Fruit fly (Drosophila melanogaster): Measurements from ENCODE around the gene Acbp1.

Acbp1 gene

DNA sequence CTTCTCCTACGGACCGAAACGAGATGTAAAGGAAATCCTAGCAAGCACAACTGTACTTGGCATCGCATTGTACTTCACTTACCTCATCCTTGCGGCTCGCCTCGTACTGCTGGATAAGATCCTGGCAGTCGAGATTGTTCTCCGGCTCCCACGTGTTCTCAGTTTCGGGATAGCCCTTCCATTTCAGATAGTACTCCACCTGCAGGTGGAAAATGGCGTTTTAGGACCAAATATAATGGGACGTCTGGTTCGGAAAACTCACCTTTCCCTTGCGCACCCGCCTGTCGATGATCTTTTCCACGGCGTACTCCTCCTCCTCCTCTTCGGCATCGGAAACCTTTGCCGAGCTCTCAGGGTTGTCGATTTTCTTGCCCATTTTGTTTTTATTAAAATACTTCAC lies 48.2 kb upstream of the Acbp1 start:
- TF ChIP-seq HLH106 (tag; optimal IDR thresholded peaks at IDR 0.05) (no peak), dmrt93B (GFP tag; optimal IDR thresholded peaks at IDR 0.05) (no peak), sage (GFP tag; optimal IDR thresholded peaks at IDR 0.05) (no peak), Sp1 (GFP tag; optimal IDR thresholded peaks at IDR 0.05) (no peak), Dif (GFP tag; optimal IDR thresholded peaks at IDR 0.05; ENCODE audit: partially characterized antibody) (no peak), Hr83 (GFP tag; optimal IDR thresholded peaks at IDR 0.05; ENCODE audit: poor library complexity, severe bottlenecking) (no peak), rgr (GFP tag; optimal IDR thresholded peaks at IDR 0.05) (no peak), psq (GFP tag; optimal IDR thresholded peaks at IDR 0.05) (no peak)

DNA sequence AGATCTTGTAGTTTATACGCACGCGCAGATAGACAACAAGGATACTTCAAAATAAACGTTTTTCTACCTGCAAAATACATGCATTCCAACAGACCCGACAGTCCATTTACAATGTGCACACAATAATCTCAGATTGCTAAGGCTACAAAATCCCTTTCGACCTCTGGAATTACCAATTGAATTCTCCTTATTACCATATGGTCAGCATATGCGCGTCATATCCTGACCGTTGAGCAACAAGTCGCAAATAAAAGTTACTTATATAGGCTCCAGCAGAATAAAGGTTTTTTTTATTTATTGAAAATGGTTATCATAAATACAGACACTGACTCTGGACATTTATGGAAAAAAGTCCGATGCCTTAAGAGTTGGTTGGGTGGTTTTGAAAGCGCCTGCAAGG lies 47.1 kb upstream of the Acbp1 start:
- TF ChIP-seq tai (GFP tag; optimal IDR thresholded peaks at IDR 0.05) (no peak), HLH106 (tag; optimal IDR thresholded peaks at IDR 0.05) (no peak), pan (optimal IDR thresholded peaks at IDR 0.05) (no peak), CG32264 (GFP tag; optimal IDR thresholded peaks at IDR 0.05) (no peak), Mio (GFP tag; optimal IDR thresholded peaks at IDR 0.05) (no peak), Myc (optimal IDR thresholded peaks at IDR 0.05) (no peak), psq (GFP tag; optimal IDR thresholded peaks at IDR 0.05) (no peak), Dfd (GFP tag; optimal IDR thresholded peaks at IDR 0.05) (no peak), CrebA (GFP tag; optimal IDR thresholded peaks at IDR 0.05; ENCODE audit: borderline replicate concordance) (no peak), foxo (GFP tag; optimal IDR thresholded peaks at IDR 0.05) (no peak), OdsH (GFP tag; optimal IDR thresholded peaks at IDR 0.05) (no peak), Hnf4 (GFP tag; optimal IDR thresholded peaks at IDR 0.05) (no peak), N (GFP tag; optimal IDR thresholded peaks at IDR 0.05) (no peak), Hr78 (GFP tag; optimal IDR thresholded peaks at IDR 0.05) (no peak), dsf (GFP tag; optimal IDR thresholded peaks at IDR 0.05; ENCODE audit: borderline replicate concordance) (no peak)

DNA sequence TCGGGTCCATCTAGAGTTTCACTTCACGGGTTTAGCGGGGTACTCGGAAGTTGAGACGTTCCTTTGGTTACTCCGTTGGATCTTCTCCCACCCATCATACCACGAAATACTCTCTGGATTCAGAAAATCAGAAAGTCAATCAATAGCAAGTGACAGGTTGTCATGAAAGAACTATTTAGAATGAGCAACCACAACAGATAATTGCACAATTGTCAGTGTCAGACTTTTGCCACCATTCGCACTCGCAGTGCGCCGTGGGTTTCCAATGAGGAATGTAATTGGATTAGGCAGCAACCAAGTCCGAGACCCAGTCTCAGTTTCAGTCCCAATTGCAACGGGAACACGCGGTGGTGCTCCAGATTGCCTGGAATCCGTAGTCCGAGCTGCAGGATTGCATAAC lies 43.6 kb upstream of the Acbp1 start, which contains the start of gene CG8419:
Gene CG8419, plus strand, starts transcription at position 301 of the 400 bp plus-strand sequence.
- TF ChIP-seq br (GFP tag; optimal IDR thresholded peaks at IDR 0.05) (no peak), dl (GFP tag; optimal IDR thresholded peaks at IDR 0.05; ENCODE audit: insufficient read depth in 1 of 2, partially characterized antibody in 2 of 2) (no peak), fru (GFP tag; optimal IDR thresholded peaks at IDR 0.05) (no peak), dsf (GFP tag; optimal IDR thresholded peaks at IDR 0.05; ENCODE audit: borderline replicate concordance) (no peak), Hr83 (GFP tag; optimal IDR thresholded peaks at IDR 0.05; ENCODE audit: poor library complexity, severe bottlenecking) (no peak), CrebA (GFP tag; optimal IDR thresholded peaks at IDR 0.05; ENCODE audit: borderline replicate concordance) (no peak), Dfd (GFP tag; optimal IDR thresholded peaks at IDR 0.05) (no peak), Jra (GFP tag; optimal IDR thresholded peaks at IDR 0.05) (no peak), Myc (optimal IDR thresholded peaks at IDR 0.05) (no peak)

DNA sequence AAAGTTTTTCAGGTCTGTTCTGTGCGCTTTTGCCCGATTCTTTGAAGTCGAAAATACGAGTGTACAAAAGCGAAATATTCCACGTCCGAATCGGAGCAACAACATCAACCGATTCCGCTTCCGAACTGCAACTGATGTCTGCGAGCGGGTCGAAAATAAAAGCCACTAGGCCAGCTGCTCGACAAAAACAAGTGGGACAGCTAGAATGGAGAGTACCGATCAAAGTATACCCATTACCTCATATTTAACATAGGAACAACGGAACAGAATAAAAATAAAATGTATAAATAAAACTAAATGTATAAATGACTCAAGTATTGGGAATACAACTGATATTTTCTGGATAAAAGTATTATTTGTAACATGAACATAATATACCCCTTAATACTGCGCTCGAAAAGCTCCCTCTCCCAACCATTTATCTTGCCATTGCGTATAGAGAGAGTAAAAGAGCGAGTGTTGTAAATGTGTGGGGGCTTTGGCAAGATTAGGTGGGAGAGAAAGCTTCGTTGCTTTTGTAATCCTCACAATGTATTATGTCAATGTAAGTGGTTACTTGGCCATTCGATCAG lies 42.8 kb upstream of the Acbp1 start, which contains the start of gene SLC5A11:
Gene SLC5A11, minus strand, starts transcription at position 137 of the 572 bp plus-strand sequence.
- TF ChIP-seq sage (GFP tag; optimal IDR thresholded peaks at IDR 0.05) (peak; percentile 99), Sp1 (GFP tag; optimal IDR thresholded peaks at IDR 0.05) (peak; percentile 97), pan (optimal IDR thresholded peaks at IDR 0.05) (peak; percentile 89), CG32264 (GFP tag; optimal IDR thresholded peaks at IDR 0.05) (peak; percentile 98), Jra (GFP tag; optimal IDR thresholded peaks at IDR 0.05) (peak; percentile 74), dsf (GFP tag; optimal IDR thresholded peaks at IDR 0.05; ENCODE audit: borderline replicate concordance) (peak; percentile 63), GATAd (GFP tag; optimal IDR thresholded peaks at IDR 0.05) (no peak), Hr78 (GFP tag; optimal IDR thresholded peaks at IDR 0.05) (no peak), foxo (GFP tag; optimal IDR thresholded peaks at IDR 0.05) (peak; percentile 97 to 100), Dif (GFP tag; optimal IDR thresholded peaks at IDR 0.05; ENCODE audit: partially characterized antibody) (peak; percentile 66), Vsx2 (GFP tag; optimal IDR thresholded peaks at IDR 0.05; ENCODE audit: partially characterized antibody) (no peak), tai (GFP tag; optimal IDR thresholded peaks at IDR 0.05) (no peak), N (GFP tag; optimal IDR thresholded peaks at IDR 0.05) (no peak), fru (GFP tag; optimal IDR thresholded peaks at IDR 0.05) (peak; percentile 98), brk (GFP tag; optimal IDR thresholded peaks at IDR 0.05) (peak; percentile 99), Hnf4 (GFP tag; optimal IDR thresholded peaks at IDR 0.05) (peak; percentile 91), Hr83 (GFP tag; optimal IDR thresholded peaks at IDR 0.05; ENCODE audit: poor library complexity, severe bottlenecking) (peak; percentile 57), br (GFP tag; optimal IDR thresholded peaks at IDR 0.05) (peak; percentile 91), Rel (GFP tag; optimal IDR thresholded peaks at IDR 0.05) (peak; percentile 99), Rel (tag; optimal IDR thresholded peaks at IDR 0.05) (peak; percentile 91), rgr (GFP tag; optimal IDR thresholded peaks at IDR 0.05) (peak; percentile 90), CG9705 (GFP tag; optimal IDR thresholded peaks at IDR 0.05) (peak; percentile 80), Abd-B (GFP tag; optimal IDR thresholded peaks at IDR 0.05) (no peak), lola (GFP tag; optimal IDR thresholded peaks at IDR 0.05) (no peak), h (GFP tag; optimal IDR thresholded peaks at IDR 0.05) (peak; percentile 100), dmrt93B (GFP tag; optimal IDR thresholded peaks at IDR 0.05) (peak; percentile 92), HLH106 (tag; optimal IDR thresholded peaks at IDR 0.05) (peak; percentile 96), OdsH (GFP tag; optimal IDR thresholded peaks at IDR 0.05) (peak; percentile 98), CrebA (GFP tag; optimal IDR thresholded peaks at IDR 0.05; ENCODE audit: borderline replicate concordance) (no peak), jim (GFP tag; optimal IDR thresholded peaks at IDR 0.05) (no peak), Myc (optimal IDR thresholded peaks at IDR 0.05) (no peak), Dfd (GFP tag; optimal IDR thresholded peaks at IDR 0.05) (no peak), usp (GFP tag; optimal IDR thresholded peaks at IDR 0.05) (no peak), woc (GFP tag; optimal IDR thresholded peaks at IDR 0.05) (peak; percentile 99), sv (GFP tag; optimal IDR thresholded peaks at IDR 0.05) (peak; percentile 94), Mio (GFP tag; optimal IDR thresholded peaks at IDR 0.05) (peak; percentile 47), psq (GFP tag; optimal IDR thresholded peaks at IDR 0.05) (peak; percentile 99), ey (GFP tag; optimal IDR thresholded peaks at IDR 0.05) (peak; percentile 90)

Measured in whole organism, wandering third instar larva.